Worm (Caenorhabditis elegans): ENCODE data around the gene srh-286.

The srh-286 gene

DNA sequence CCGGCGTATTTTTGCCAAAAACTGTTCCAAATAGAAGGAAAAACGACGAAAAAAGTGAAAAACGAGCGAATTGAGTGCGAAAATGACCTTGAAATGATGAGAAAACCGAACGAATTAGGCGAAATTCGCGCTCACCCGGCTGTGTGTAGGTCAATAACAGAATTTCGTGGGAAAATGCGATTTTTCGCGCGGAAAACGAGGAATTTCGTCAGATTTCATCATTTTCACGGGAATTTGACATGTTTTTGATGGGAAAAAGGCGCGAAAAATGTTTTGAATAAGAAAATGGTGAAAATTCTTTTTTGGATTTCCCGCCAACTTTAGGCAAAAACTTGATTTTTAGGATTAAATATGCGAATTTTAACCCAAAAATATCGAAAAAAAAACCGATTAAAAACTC, 15.1 kb upstream of the srh-286 start:
- TF ChIP-seq grh-1 (GFP tag; IDR thresholded peaks at IDR 0.05) = no peak
- no peak for TF ChIP-seq pax-3 (tag; optimal IDR thresholded peaks at IDR 0.05)
- TF ChIP-seq efl-1 (optimal IDR thresholded peaks at IDR 0.05) = peak in 1 of 2 experiments; percentile 4
- no peak for TF ChIP-seq efl-1 (GFP tag; optimal IDR thresholded peaks at IDR 0.05 in 1 of 2)
- no peak for TF ChIP-seq aly-2 (tag; optimal IDR thresholded peaks at IDR 0.05)
- no peak for TF ChIP-seq tlp-1 (tag; optimal IDR thresholded peaks at IDR 0.05)
- TF ChIP-seq dpl-1 (GFP tag; optimal IDR thresholded peaks at IDR 0.05) = peak in 1 of 3 experiments; percentile 7
- TF ChIP-seq mef-2 (tag; optimal IDR thresholded peaks at IDR 0.05) = no peak
- TF ChIP-seq ceh-88 (GFP tag; IDR thresholded peaks at IDR 0.05) = no peak
- TF ChIP-seq ceh-82 (tag; optimal IDR thresholded peaks at IDR 0.05) = no peak
- no peak for TF ChIP-seq tbx-2 (tag; optimal IDR thresholded peaks at IDR 0.05)
- no peak for TF ChIP-seq snu-23 (GFP tag; optimal IDR thresholded peaks at IDR 0.05)
- no peak for TF ChIP-seq nhr-28 (tag; optimal IDR thresholded peaks at IDR 0.05)
- TF ChIP-seq skn-1 (tag; optimal IDR thresholded peaks at IDR 0.05) = peak; percentile 65
- no peak for TF ChIP-seq ceh-63 (GFP tag; optimal IDR thresholded peaks at IDR 0.05)
- peak; percentile 86 for TF ChIP-seq blmp-1 (tag; optimal IDR thresholded peaks at IDR 0.05)
- TF ChIP-seq xbp-1 (tag; optimal IDR thresholded peaks at IDR 0.05) = no peak

ce11 chrV:17857901-17858300, 13.9 kb upstream of the srh-286 start:
- TF ChIP-seq skn-1 (tag; optimal IDR thresholded peaks at IDR 0.05) = no peak
- peak; percentile 92 for TF ChIP-seq nhr-47 (tag; optimal IDR thresholded peaks at IDR 0.05)
- peak; percentile 43 to 68 for TF ChIP-seq mdl-1 (tag; optimal IDR thresholded peaks at IDR 0.05)
- peak; percentile 3 for TF ChIP-seq sup-37 (GFP tag; optimal IDR thresholded peaks at IDR 0.05)
- TF ChIP-seq ceh-63 (GFP tag; optimal IDR thresholded peaks at IDR 0.05) = no peak
- TF ChIP-seq ztf-11 (tag; optimal IDR thresholded peaks at IDR 0.05) = peak in 1 of 2 experiments; percentile 44
- peak; percentile 63 for TF ChIP-seq irx-1 (tag; optimal IDR thresholded peaks at IDR 0.05)
- TF ChIP-seq lsy-2 (tag; optimal IDR thresholded peaks at IDR 0.05) = peak; percentile 78 to 85
- peak; percentile 93 for TF ChIP-seq fkh-8 (tag; optimal IDR thresholded peaks at IDR 0.05)
- no peak for TF ChIP-seq C34B4.2 (tag; optimal IDR thresholded peaks at IDR 0.05)
- peak; percentile 81 for TF ChIP-seq egl-13 (tag; optimal IDR thresholded peaks at IDR 0.05)
- TF ChIP-seq efl-1 (optimal IDR thresholded peaks at IDR 0.05) = peak; percentile 82 to 95
- TF ChIP-seq efl-1 (GFP tag; optimal IDR thresholded peaks at IDR 0.05 in 1 of 2) = peak; percentile 60 to 96
- TF ChIP-seq efl-3 (GFP tag; optimal IDR thresholded peaks at IDR 0.05) = no peak
- no peak for TF ChIP-seq C04F5.9 (tag; optimal IDR thresholded peaks at IDR 0.05)
- no peak for TF ChIP-seq hpl-2 (GFP tag; optimal IDR thresholded peaks at IDR 0.05)
- TF ChIP-seq nhr-20 (tag; optimal IDR thresholded peaks at IDR 0.05) = peak; percentile 82
- no peak for TF ChIP-seq nhr-84 (tag; optimal IDR thresholded peaks at IDR 0.05)
- peak; percentile 41 for TF ChIP-seq ama-1 (optimal IDR thresholded peaks at IDR 0.05)
- no peak for TF ChIP-seq grh-1 (GFP tag; IDR thresholded peaks at IDR 0.05)
- TF ChIP-seq nhr-77 (tag; optimal IDR thresholded peaks at IDR 0.05) = peak; percentile 74
- peak; percentile 89 for TF ChIP-seq unc-86 (tag; optimal IDR thresholded peaks at IDR 0.05)
- peak; percentile 34 for TF ChIP-seq nhr-11 (tag; optimal IDR thresholded peaks at IDR 0.05)
- peak; percentile 97 for TF ChIP-seq lin-14 (GFP tag; optimal IDR thresholded peaks at IDR 0.05)
- peak; percentile 76 for TF ChIP-seq lin-13 (GFP tag; optimal IDR thresholded peaks at IDR 0.05)
- no peak for TF ChIP-seq nhr-76 (tag; optimal IDR thresholded peaks at IDR 0.05)
- peak; percentile 90 for TF ChIP-seq tbx-2 (tag; optimal IDR thresholded peaks at IDR 0.05)
- peak; percentile 73 for TF ChIP-seq xbp-1 (tag; optimal IDR thresholded peaks at IDR 0.05)
- no peak for TF ChIP-seq pag-3 (tag; optimal IDR thresholded peaks at IDR 0.05; ENCODE audit: borderline replicate concordance, insufficient read depth)
- TF ChIP-seq unc-62 (GFP tag; optimal IDR thresholded peaks at IDR 0.05) = no peak
- TF ChIP-seq elt-3 (tag; optimal IDR thresholded peaks at IDR 0.05) = peak in 1 of 6 experiments; percentile 55
- TF ChIP-seq aha-1 (tag; optimal IDR thresholded peaks at IDR 0.05) = no peak
- TF ChIP-seq Y116A8C.19 (tag; optimal IDR thresholded peaks at IDR 0.05; ENCODE audit: borderline replicate concordance) = no peak
- peak; percentile 45 for TF ChIP-seq C16A3.4 (tag; optimal IDR thresholded peaks at IDR 0.05)
- peak; percentile 35 to 86 for TF ChIP-seq egl-27 (tag; optimal IDR thresholded peaks at IDR 0.05)
- no peak for TF ChIP-seq unc-98 (GFP tag; IDR thresholded peaks at IDR 0.05)
- 0 out of 2 replicates have a peak, but pooled peaks have one; percentile 17 for TF ChIP-seq ceh-88 (GFP tag; IDR thresholded peaks at IDR 0.05)
- no peak for TF ChIP-seq hlh-4 (tag; optimal IDR thresholded peaks at IDR 0.05)
- TF ChIP-seq blmp-1 (tag; optimal IDR thresholded peaks at IDR 0.05) = peak; percentile 13
- peak; percentile 86 for TF ChIP-seq ztf-4 (tag; optimal IDR thresholded peaks at IDR 0.05)
- no peak for TF ChIP-seq mab-9 (GFP tag; IDR thresholded peaks at IDR 0.05)
- TF ChIP-seq nhr-85 (tag) = peak; percentile 77
- peak; percentile 91 for TF ChIP-seq swsn-7 (tag; optimal IDR thresholded peaks at IDR 0.05)

All from whole organism, L1 larva.